Worm (Caenorhabditis elegans) whole organism, L2 larva: Measurements from ENCODE around the gene B0545.4.

Experiments used
- ZK546.5 ChIP-seq: sonication (generic microtip); optimal IDR thresholded peaks from 2 replicates; lab custom pipeline; 2017; ENCODE audit warnings: missing biosample characterization, missing genetic modification characterization
- ceh-16 ChIP-seq: fragments of 150-350 bp; optimal IDR thresholded peaks from 2 replicates; lab custom pipeline; 2014; ENCODE audit warnings: missing biosample characterization, missing genetic modification characterization
- fos-1 ChIP-seq: fragments of 150-350 bp; optimal IDR thresholded peaks from 2 replicates; lab custom pipeline; 2014; ENCODE audit warnings: missing biosample characterization, missing genetic modification characterization
- mdl-1 ChIP-seq, 2 experiments: fragments of 150-350 bp in 1 of 2; sonication (generic microtip) in 1 of 2; optimal IDR thresholded peaks; 2 replicates each; lab custom pipeline; 2017; ENCODE audit warnings: missing biosample characterization in 2 of 2, missing genetic modification characterization in 2 of 2
- snpc-4 ChIP-seq: fragments of 150-350 bp; optimal IDR thresholded peaks from 2 replicates; lab custom pipeline; 2014; ENCODE audit warnings: missing biosample characterization, missing genetic modification characterization
- unc-62 ChIP-seq: fragments of 150-350 bp; optimal IDR thresholded peaks from 2 replicates; lab custom pipeline; 2014; ENCODE audit warnings: missing biosample characterization, missing genetic modification reagents, missing genetic modification characterization
- zag-1 ChIP-seq: fragments of 150-350 bp; optimal IDR thresholded peaks from 2 replicates; lab custom pipeline; 2014; ENCODE audit warnings: missing biosample characterization, missing genetic modification characterization
- ztf-1 ChIP-seq: fragments of 200-800 bp; sonication (Bioruptor generic); conservative IDR thresholded peaks from 2 replicates; pipeline ENCODE4 v1.3.6; 2022; ENCODE audit warnings: missing genetic modification characterization, missing compliant biosample characterization
- ztf-11 ChIP-seq: sonication (generic microtip); optimal IDR thresholded peaks from 2 replicates; lab custom pipeline; 2017; ENCODE audit warnings: missing biosample characterization, missing genetic modification characterization

ce11 chrIV:82309-82708 is 26.9 kb downstream of the B0545.4 start:
- TF ChIP-seq ztf-11 (tag; lab: Kevin White, UChicago) = no peak
- no peak for TF ChIP-seq ceh-16 (tag; lab: Kevin White, UChicago)
- TF ChIP-seq mdl-1 (tag; optimal IDR thresholded peaks at IDR 0.05; lab: Kevin White, UChicago) = no peak
- no peak for TF ChIP-seq unc-62 (GFP tag; lab: Kevin White, UChicago)
- no peak for TF ChIP-seq ztf-1 (GFP tag; lab: Robert Waterston, UW)
- no peak for TF ChIP-seq snpc-4 (tag; lab: Kevin White, UChicago)
- TF ChIP-seq ZK546.5 (tag; lab: Kevin White, UChicago) = no peak
- TF ChIP-seq zag-1 (tag; lab: Kevin White, UChicago) = no peak
- no peak for TF ChIP-seq fos-1 (tag; lab: Kevin White, UChicago)
